Fruit fly (Drosophila melanogaster): ENCODE results near the gene RpL30.

Gene RpL30

dm6 chr2L:19009130-19009529 lies at the start of gene RpL30:
Gene RpL30, minus strand, starts transcription at chr2L:19009306.
- TF ChIP-seq CG8478 (optimal IDR thresholded peaks at IDR 0.05), result no peak
- no peak for TF ChIP-seq usp (GFP tag; optimal IDR thresholded peaks at IDR 0.05)
- TF ChIP-seq psq (optimal IDR thresholded peaks at IDR 0.05), result no peak
- TF ChIP-seq pan (optimal IDR thresholded peaks at IDR 0.05), result no peak
- no peak for TF ChIP-seq EcR (GFP tag; optimal IDR thresholded peaks at IDR 0.05)
- no peak for TF ChIP-seq Dll (optimal IDR thresholded peaks at IDR 0.05)

- no peak for TF ChIP-seq CG8478 (optimal IDR thresholded peaks at IDR 0.05)
- TF ChIP-seq pan (optimal IDR thresholded peaks at IDR 0.05), result no peak
- no peak for TF ChIP-seq psq (optimal IDR thresholded peaks at IDR 0.05)
- TF ChIP-seq EcR (GFP tag; optimal IDR thresholded peaks at IDR 0.05), result no peak
- TF ChIP-seq usp (GFP tag; optimal IDR thresholded peaks at IDR 0.05), result no peak
- TF ChIP-seq Dll (optimal IDR thresholded peaks at IDR 0.05), result no peak
Measured at dm6 chr2L:19057799-19058198, 48.7 kb upstream of the RpL30 start.

dm6 chr2L:19054516-19054887 lies 45.4 kb upstream of the RpL30 start:
- no peak for TF ChIP-seq pan (optimal IDR thresholded peaks at IDR 0.05)

- TF ChIP-seq pan (optimal IDR thresholded peaks at IDR 0.05) (no peak), usp (GFP tag; optimal IDR thresholded peaks at IDR 0.05) (no peak), CG8478 (optimal IDR thresholded peaks at IDR 0.05) (no peak), psq (optimal IDR thresholded peaks at IDR 0.05) (no peak), Dll (optimal IDR thresholded peaks at IDR 0.05) (no peak), EcR (GFP tag; optimal IDR thresholded peaks at IDR 0.05) (no peak)
Measured at dm6 chr2L:19053860-19054515, 44.9 kb upstream of the RpL30 start, which contains the start of gene CG10492. Gene CG10492, plus strand, starts transcription at chr2L:19054078.

dm6 chr2L:19051534-19052100 lies 42.5 kb upstream of the RpL30 start, which contains the start of gene Rpn3:
Gene Rpn3, plus strand, starts transcription at chr2L:19051790.
- TF ChIP-seq psq (optimal IDR thresholded peaks at IDR 0.05), result no peak

- TF ChIP-seq Dll (optimal IDR thresholded peaks at IDR 0.05), result no peak
- no peak for TF ChIP-seq EcR (GFP tag; optimal IDR thresholded peaks at IDR 0.05)
- no peak for TF ChIP-seq pan (optimal IDR thresholded peaks at IDR 0.05)
- TF ChIP-seq psq (optimal IDR thresholded peaks at IDR 0.05), result no peak
- no peak for TF ChIP-seq usp (GFP tag; optimal IDR thresholded peaks at IDR 0.05)
- no peak for TF ChIP-seq CG8478 (optimal IDR thresholded peaks at IDR 0.05)
Measured at dm6 chr2L:19048912-19049311, 39.8 kb upstream of the RpL30 start, which contains the start of gene CG10470. Gene CG10470, plus strand, starts transcription at chr2L:19049076.

dm6 chr2L:19045111-19045560 lies 36.0 kb upstream of the RpL30 start, which contains the start of the genes Ttc19 and Acn:
Gene Ttc19, minus strand, starts transcription at chr2L:19045148.
Gene Acn, plus strand, starts transcription at chr2L:19045355.
- no peak for TF ChIP-seq EcR (GFP tag; optimal IDR thresholded peaks at IDR 0.05)

dm6 chr2L:19041590-19041989 lies 32.5 kb upstream of the RpL30 start, which contains the start of gene Catsup:
Gene Catsup, plus strand, starts transcription at chr2L:19041862.
- TF ChIP-seq pan (optimal IDR thresholded peaks at IDR 0.05) (no peak), psq (optimal IDR thresholded peaks at IDR 0.05) (no peak), EcR (GFP tag; optimal IDR thresholded peaks at IDR 0.05) (no peak), CG8478 (optimal IDR thresholded peaks at IDR 0.05) (no peak)

dm6 chr2L:19037455-19037854 lies 28.3 kb upstream of the RpL30 start:
- no peak for TF ChIP-seq CG8478 (optimal IDR thresholded peaks at IDR 0.05)
- TF ChIP-seq Dll (optimal IDR thresholded peaks at IDR 0.05), result no peak
- no peak for TF ChIP-seq pan (optimal IDR thresholded peaks at IDR 0.05)
- TF ChIP-seq psq (optimal IDR thresholded peaks at IDR 0.05), result no peak
- no peak for TF ChIP-seq usp (GFP tag; optimal IDR thresholded peaks at IDR 0.05)

dm6 chr2L:19037011-19037410 lies 27.9 kb upstream of the RpL30 start:
- TF ChIP-seq pan (optimal IDR thresholded peaks at IDR 0.05) (no peak), usp (GFP tag; optimal IDR thresholded peaks at IDR 0.05) (no peak), psq (optimal IDR thresholded peaks at IDR 0.05) (no peak), Dll (optimal IDR thresholded peaks at IDR 0.05) (no peak)

- TF ChIP-seq CG8478 (optimal IDR thresholded peaks at IDR 0.05), result no peak
Measured at dm6 chr2L:19036105-19036714, 27.1 kb upstream of the RpL30 start.

- TF ChIP-seq EcR (GFP tag; optimal IDR thresholded peaks at IDR 0.05), result no peak
- TF ChIP-seq usp (GFP tag; optimal IDR thresholded peaks at IDR 0.05), result no peak
- no peak for TF ChIP-seq CG8478 (optimal IDR thresholded peaks at IDR 0.05)
- TF ChIP-seq Dll (optimal IDR thresholded peaks at IDR 0.05), result no peak
- TF ChIP-seq pan (optimal IDR thresholded peaks at IDR 0.05), result no peak
- no peak for TF ChIP-seq psq (optimal IDR thresholded peaks at IDR 0.05)
Measured at dm6 chr2L:19035013-19035412, 25.9 kb upstream of the RpL30 start.

dm6 chr2L:19034213-19034929 lies 25.3 kb upstream of the RpL30 start, which contains the start of the genes mib2 and CG31800:
Gene mib2, plus strand, starts transcription at chr2L:19034444.
Gene CG31800, minus strand, starts transcription at chr2L:19034576.
- TF ChIP-seq CG8478 (optimal IDR thresholded peaks at IDR 0.05), result no peak
- no peak for TF ChIP-seq pan (optimal IDR thresholded peaks at IDR 0.05)
- no peak for TF ChIP-seq EcR (GFP tag; optimal IDR thresholded peaks at IDR 0.05)
- TF ChIP-seq usp (GFP tag; optimal IDR thresholded peaks at IDR 0.05), result no peak
- TF ChIP-seq Dll (optimal IDR thresholded peaks at IDR 0.05), result no peak
- TF ChIP-seq psq (optimal IDR thresholded peaks at IDR 0.05), result no peak

All from whole organism.